Worm (Caenorhabditis elegans) whole organism, young adult: ENCODE data around the gene ZK896.5.

Experiments used
- F55B11.4 ChIP-seq: sonication (generic microtip); optimal IDR thresholded peaks from 2 replicates; lab custom pipeline; 2016; ENCODE audit warnings: missing compliant biosample characterization, missing genetic modification characterization, borderline replicate concordance; ENCODE audit not compliant: insufficient read depth
- bed-2 ChIP-seq: fragments of 200-800 bp; sonication (Bioruptor generic); IDR thresholded peaks from 2 replicates; pipeline ENCODE4 v1.3.6; 2022; ENCODE audit warnings: missing genetic modification reagents, missing genetic modification characterization, missing compliant biosample characterization

- TF ChIP-seq F55B11.4 (tag; lab: Kevin White, UChicago) (no peak), bed-2 (GFP tag; lab: Robert Waterston, UW) (no peak)
Observed at ce11 chrIV:12921027-12921426, 41.6 kb upstream of the ZK896.5 start, which contains the start of gene C32H11.4.
